Worm (Caenorhabditis elegans): ENCODE measurements around the gene R02D3.8.

The R02D3.8 gene

DNA sequence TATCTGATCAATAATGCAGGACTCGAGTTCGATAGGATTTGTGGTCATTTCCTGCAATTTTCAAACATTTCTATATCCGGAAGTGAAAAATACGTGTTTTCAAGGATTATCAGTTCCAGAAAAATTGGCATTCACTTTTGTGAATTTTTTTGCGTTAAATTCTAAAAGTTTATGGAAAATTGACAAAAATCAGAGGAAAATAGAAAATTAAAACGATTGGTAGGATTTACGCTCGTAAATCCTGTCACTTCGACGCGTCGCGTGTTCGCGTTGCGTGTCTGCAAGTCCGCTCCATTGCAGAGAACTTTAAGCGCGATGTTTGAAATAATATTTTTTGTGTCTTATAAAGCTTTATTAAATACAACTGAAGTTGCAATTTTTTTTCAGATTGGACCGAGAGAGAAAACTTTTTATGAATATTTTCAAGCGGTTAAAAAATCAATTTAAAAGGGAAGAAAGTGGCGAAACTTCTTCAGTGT is 1.6 kb downstream of the R02D3.8 start, which contains the start of gene rcat-1 (continued):
- no peak for TF ChIP-seq ama-1 (optimal IDR thresholded peaks at IDR 0.05)
- no peak for TF ChIP-seq K09A11.1 (tag; optimal IDR thresholded peaks at IDR 0.05; ENCODE audit: insufficient read depth)
- no peak for TF ChIP-seq F13H6.1 (tag; optimal IDR thresholded peaks at IDR 0.05)

DNA sequence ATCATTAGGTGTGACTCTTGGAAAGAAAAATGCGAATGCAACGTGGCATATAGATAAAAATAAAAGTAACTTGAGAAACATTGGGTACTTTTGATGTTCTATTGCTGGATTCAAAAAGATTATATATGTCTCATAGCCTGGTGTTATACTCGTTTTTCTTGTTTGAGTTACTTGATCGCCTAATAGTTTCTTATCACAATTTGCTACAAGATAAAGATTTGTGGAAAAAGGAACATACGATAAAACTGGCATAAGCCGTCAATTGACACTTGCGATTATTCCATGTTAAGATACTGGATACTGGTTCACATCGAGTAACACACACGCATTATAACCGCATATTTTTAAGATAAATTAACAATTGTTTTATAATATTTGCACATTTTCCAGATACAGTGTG is 4.5 kb downstream of the R02D3.8 start, which contains the start of gene grl-19:
Gene grl-19, minus strand, starts transcription at position 101 of the 400 bp plus-strand sequence.
- no peak for TF ChIP-seq ceh-18 (tag; optimal IDR thresholded peaks at IDR 0.05)
- TF ChIP-seq pros-1 (tag; optimal IDR thresholded peaks at IDR 0.05) = no peak
- no peak for TF ChIP-seq rnt-1 (tag; optimal IDR thresholded peaks at IDR 0.05)
- no peak for TF ChIP-seq unc-3 (GFP tag; conservative IDR thresholded peaks at IDR 0.05)
- no peak for TF ChIP-seq unc-3 (tag; optimal IDR thresholded peaks at IDR 0.05)
- no peak for TF ChIP-seq ceh-19 (GFP tag; optimal IDR thresholded peaks at IDR 0.05)
- no peak for TF ChIP-seq ceh-48 (tag; optimal IDR thresholded peaks at IDR 0.05)
- no peak for TF ChIP-seq ceh-22 (tag; optimal IDR thresholded peaks at IDR 0.05)

DNA sequence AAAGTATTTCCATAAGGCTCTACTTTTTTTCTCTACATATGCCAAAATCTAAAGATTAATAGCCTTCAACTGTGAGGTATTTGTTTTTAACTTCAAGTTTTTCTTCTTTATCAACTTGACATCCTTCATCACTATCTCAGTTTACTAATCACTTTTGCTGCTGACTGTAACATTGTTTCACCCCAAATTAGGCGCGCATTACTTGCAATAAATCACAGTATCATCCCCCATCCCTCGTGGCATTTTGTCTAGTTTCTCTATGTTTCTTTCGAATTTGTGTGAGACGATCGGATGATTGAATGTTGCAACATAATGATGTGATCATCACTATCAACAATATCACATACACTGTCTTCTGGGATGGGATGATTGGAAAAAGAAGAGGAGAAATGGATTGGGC is 9.5 kb downstream of the R02D3.8 start:
- TF ChIP-seq hlh-30 (tag; optimal IDR thresholded peaks at IDR 0.05; ENCODE audit: insufficient read depth) (peak; percentile 14), ceh-22 (tag; optimal IDR thresholded peaks at IDR 0.05) (no peak)

DNA sequence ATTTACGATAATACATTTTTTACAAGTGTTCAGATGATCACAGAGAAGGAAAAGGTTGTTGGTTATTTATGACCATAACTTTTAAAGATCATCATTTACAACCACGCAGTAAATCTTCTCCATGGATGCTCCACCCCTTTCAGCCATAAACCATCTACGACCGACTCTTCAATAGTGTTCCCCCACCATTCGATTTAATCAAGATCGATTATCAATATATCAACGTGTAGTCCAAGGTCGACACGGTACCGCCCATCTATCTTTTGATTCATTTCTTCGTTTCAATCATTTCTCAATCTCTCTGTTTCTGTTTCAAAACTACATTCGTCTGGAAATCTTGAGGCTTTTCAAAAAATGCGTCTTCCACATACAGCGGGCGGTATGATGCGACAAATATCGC is 12.2 kb downstream of the R02D3.8 start, which contains the start of gene aass-1:
Gene aass-1, plus strand, starts transcription at position 301 of the 400 bp plus-strand sequence.
- TF ChIP-seq fax-1 (tag; optimal IDR thresholded peaks at IDR 0.05) = no peak
- TF ChIP-seq hlh-30 (tag; optimal IDR thresholded peaks at IDR 0.05; ENCODE audit: insufficient read depth) = no peak
- TF ChIP-seq Y22D7AL.16 (tag; optimal IDR thresholded peaks at IDR 0.05) = no peak
- no peak for TF ChIP-seq sox-2 (GFP tag; IDR thresholded peaks at IDR 0.05)
- no peak for TF ChIP-seq fkh-6 (tag; optimal IDR thresholded peaks at IDR 0.05)
- TF ChIP-seq madf-2 (tag; optimal IDR thresholded peaks at IDR 0.05) = no peak
- no peak for TF ChIP-seq ceh-14 (tag; optimal IDR thresholded peaks at IDR 0.05)
- no peak for TF ChIP-seq F13H6.1 (tag; optimal IDR thresholded peaks at IDR 0.05)
- TF ChIP-seq dmd-4 (tag; optimal IDR thresholded peaks at IDR 0.05; ENCODE audit: borderline replicate concordance) = no peak
- TF ChIP-seq fkh-10 (GFP tag; optimal IDR thresholded peaks at IDR 0.05) = no peak
- no peak for TF ChIP-seq ref-2 (tag; optimal IDR thresholded peaks at IDR 0.05)
- TF ChIP-seq pat-9 (tag; optimal IDR thresholded peaks at IDR 0.05) = no peak
- TF ChIP-seq ceh-31 (tag; optimal IDR thresholded peaks at IDR 0.05) = no peak
- TF ChIP-seq elt-2 (tag; optimal IDR thresholded peaks at IDR 0.05) = no peak

DNA sequence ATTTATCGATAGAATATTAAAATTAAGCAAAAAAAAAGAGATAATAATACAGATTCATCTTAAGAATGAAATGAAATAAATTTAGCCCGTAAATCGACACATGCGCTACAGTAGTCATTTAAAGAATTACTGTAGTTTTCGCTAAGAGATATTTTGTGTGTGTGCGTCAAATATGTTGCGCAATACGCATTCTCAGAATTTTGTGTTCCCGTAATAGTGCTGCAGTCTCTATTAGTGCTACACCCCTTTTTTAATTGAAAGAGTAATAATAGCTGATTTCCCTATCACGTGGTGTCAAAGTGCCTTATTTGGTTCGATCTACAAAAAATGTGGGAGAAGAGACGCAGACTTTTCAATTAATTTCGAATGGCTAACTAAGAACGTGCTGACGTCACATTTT is 12.7 kb downstream of the R02D3.8 start:
- TF ChIP-seq ceh-30 (tag; optimal IDR thresholded peaks at IDR 0.05) = no peak
- no peak for TF ChIP-seq unc-3 (GFP tag; conservative IDR thresholded peaks at IDR 0.05)
- TF ChIP-seq unc-3 (tag; optimal IDR thresholded peaks at IDR 0.05) = no peak
- TF ChIP-seq unc-55 (GFP tag; optimal IDR thresholded peaks at IDR 0.05) = no peak

DNA sequence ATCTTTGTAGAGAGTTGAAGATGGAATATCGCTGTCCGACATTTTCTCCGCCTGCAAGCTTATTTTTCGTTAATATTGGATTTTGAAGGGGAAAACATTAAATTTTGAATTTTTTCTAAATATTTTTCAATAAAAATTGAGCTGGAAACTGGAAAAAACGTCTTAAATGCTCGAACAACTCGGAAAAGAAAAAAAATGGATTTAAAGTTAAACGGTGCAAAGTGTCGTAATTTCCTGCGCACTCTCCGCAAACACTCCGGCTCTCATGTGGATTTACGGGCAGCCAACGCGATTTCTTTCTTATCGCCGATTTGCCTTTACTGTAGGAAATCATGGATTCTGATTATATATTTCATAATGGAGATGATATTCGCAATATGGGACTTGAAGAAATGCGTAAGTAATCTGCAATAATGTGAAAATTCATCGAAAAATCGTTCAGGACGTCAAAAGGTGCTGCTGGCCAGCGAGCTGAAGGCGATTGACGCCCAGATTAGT is 16.7 kb downstream of the R02D3.8 start, which contains the start of the genes fnta-1 and cogc-8:
Gene fnta-1, minus strand, starts transcription at position 51 of the 498 bp plus-strand sequence.
Gene cogc-8, plus strand, starts transcription at position 195 of the 498 bp plus-strand sequence.
- TF ChIP-seq pax-1 (tag; optimal IDR thresholded peaks at IDR 0.05) (no peak), eyg-1 (tag; optimal IDR thresholded peaks at IDR 0.05) (no peak), ztf-16 (tag; optimal IDR thresholded peaks at IDR 0.05) (no peak), F13H6.1 (tag; optimal IDR thresholded peaks at IDR 0.05) (no peak), ceh-31 (tag; optimal IDR thresholded peaks at IDR 0.05) (peak; percentile 12), ceh-30 (tag; optimal IDR thresholded peaks at IDR 0.05) (no peak), npax-4 (tag; optimal IDR thresholded peaks at IDR 0.05) (no peak), elt-2 (tag; optimal IDR thresholded peaks at IDR 0.05) (peak; percentile 42), fkh-10 (GFP tag; optimal IDR thresholded peaks at IDR 0.05) (no peak), ceh-48 (tag; optimal IDR thresholded peaks at IDR 0.05) (no peak), unc-42 (tag; optimal IDR thresholded peaks at IDR 0.05) (peak; percentile 18), unc-86 (tag; optimal IDR thresholded peaks at IDR 0.05) (no peak)

Measured in whole organism, late embryonic.